Worm (Caenorhabditis elegans): ENCODE results near the gene pvf-1.
"Not testable (repeated sequence)": the region's sequence is repeated elsewhere in the genome, so short reads cannot be mapped to it uniquely, and the experiment has no call there.

DNA sequence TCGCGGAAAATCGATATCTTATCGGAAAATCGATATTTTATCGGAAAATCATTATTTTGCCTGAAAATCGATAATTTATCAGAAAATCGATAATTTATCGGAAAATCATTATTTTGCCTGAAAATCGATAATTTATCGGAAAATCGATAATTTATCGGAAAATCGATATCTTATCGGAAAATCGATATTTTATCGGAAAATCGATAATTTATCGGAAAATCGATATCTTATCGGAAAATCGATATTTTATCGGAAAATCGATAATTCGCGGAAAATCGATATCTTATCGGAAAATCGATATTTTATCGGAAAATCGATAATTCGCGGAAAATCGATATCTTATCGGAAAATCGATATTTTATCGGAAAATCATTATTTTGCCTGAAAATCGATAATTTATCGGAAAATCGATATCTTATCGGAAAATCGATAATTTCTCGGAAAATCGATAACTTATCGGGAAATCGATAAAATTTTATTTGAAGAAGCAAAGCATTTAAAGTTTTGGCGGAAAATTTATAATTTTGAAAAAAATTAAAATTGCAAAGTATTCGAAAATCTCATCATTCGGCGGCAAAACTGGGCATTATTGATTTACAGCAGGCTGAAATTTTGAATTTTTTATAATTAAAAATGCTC is 16.7 kb downstream of the pvf-1 start:
- not testable (repeated sequence) for TF ChIP-seq skn-1 (tag; optimal IDR thresholded peaks at IDR 0.05); unc-62 (GFP tag; optimal IDR thresholded peaks at IDR 0.05); nhr-12 (tag; optimal IDR thresholded peaks at IDR 0.05); elt-3 (tag; optimal IDR thresholded peaks at IDR 0.05); eor-1 (tag; optimal IDR thresholded peaks at IDR 0.05); ama-1 (optimal IDR thresholded peaks at IDR 0.05); ceh-82 (tag; optimal IDR thresholded peaks at IDR 0.05)

All from whole organism, L3 larva.